Worm (Caenorhabditis elegans) whole organism, L1 larva: ENCODE measurements around the gene srh-105.
A peak's percentile ranks its signal among the peaks of the same experiment; 100 is the strongest.

Source experiments
- ama-1 ChIP-seq: fragments of 150-350 bp; optimal IDR thresholded peaks from 2 replicates; lab custom pipeline; 2014
- elt-3 ChIP-seq, 6 experiments: fragments of 150-350 bp in 1 of 6; sonication (generic microtip); optimal IDR thresholded peaks; 2 replicates each; lab custom pipeline; 2017 to 2018; ENCODE audit warnings: missing biosample characterization in 6 of 6, missing genetic modification characterization in 6 of 6, inconsistent platforms in 1 of 6
- lin-35 ChIP-seq, 2 experiments: fragments of 150-350 bp; optimal IDR thresholded peaks; 2 replicates each; lab custom pipeline; 2014; ENCODE audit warnings: missing biosample characterization in 2 of 2, missing genetic modification characterization in 2 of 2, missing genetic modification reagents in 2 of 2
- lin-39 ChIP-seq: fragments of 150-350 bp; optimal IDR thresholded peaks from 2 replicates; lab custom pipeline; 2014; ENCODE audit warnings: missing biosample characterization, missing genetic modification reagents, missing genetic modification characterization
- nhr-28 ChIP-seq: fragments of 150-350 bp; optimal IDR thresholded peaks from 2 replicates; lab custom pipeline; 2014; ENCODE audit warnings: missing biosample characterization, missing genetic modification characterization
- sox-4 ChIP-seq: sonication (generic microtip); optimal IDR thresholded peaks from 2 replicates; lab custom pipeline; 2016; ENCODE audit warnings: missing genetic modification characterization, missing compliant biosample characterization
- zag-1 ChIP-seq: fragments of 150-350 bp; optimal IDR thresholded peaks from 2 replicates; lab custom pipeline; 2014; ENCODE audit warnings: missing biosample characterization, missing genetic modification characterization
- ztf-11 ChIP-seq, 2 experiments: sonication (generic microtip); optimal IDR thresholded peaks; 2 replicates each; lab custom pipeline; 2016 to 2017; ENCODE audit warnings: missing genetic modification characterization in 2 of 2, missing biosample characterization in 1 of 2, missing compliant biosample characterization in 1 of 2

ce11 chrII:484328-484916 is 24.7 kb downstream of the srh-105 start, which contains the start of the genes gldi-1 and prp-21:
- TF ChIP-seq lin-39 (tag; lab: Kevin White, UChicago) (no peak), ztf-11 (tag; optimal IDR thresholded peaks at IDR 0.05; lab: Kevin White, UChicago) (peak in 1 of 2 experiments; percentile 63), zag-1 (tag; lab: Kevin White, UChicago) (no peak), lin-35 (GFP tag; optimal IDR thresholded peaks at IDR 0.05; lab: Kevin White, UChicago) (peak; percentile 48 to 51), ama-1 (lab: Kevin White, UChicago) (no peak), elt-3 (tag; optimal IDR thresholded peaks at IDR 0.05; lab: Kevin White, UChicago) (no peak), nhr-28 (no peak), sox-4 (no peak)
